Worm (Caenorhabditis elegans): Measurements from ENCODE around the gene ZC250.2.

DNA sequence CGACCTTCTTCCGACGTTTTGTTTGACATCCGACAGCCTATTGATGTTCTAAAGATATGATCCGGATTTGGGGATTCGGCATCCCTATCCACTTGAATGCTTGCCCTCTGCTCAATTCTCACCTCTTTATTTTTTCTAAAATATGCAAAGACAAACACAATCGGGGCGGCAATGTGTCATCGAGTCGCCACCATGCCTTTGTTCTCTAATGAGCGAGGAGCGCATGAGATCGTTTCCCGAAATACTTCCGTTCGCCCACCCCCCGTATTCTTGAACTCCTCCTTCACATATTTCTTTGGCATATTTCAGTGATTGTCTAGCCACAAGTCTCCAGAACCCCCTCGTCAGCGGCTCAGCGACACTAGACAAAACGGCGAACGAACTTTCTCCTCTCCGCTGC, 7.2 kb downstream of the ZC250.2 start, which contains the start of gene cyn-17:
- TF ChIP-seq snpc-4 (tag; optimal IDR thresholded peaks at IDR 0.05) (no peak), ztf-4 (tag; optimal IDR thresholded peaks at IDR 0.05) (no peak), nhr-237 (tag; optimal IDR thresholded peaks at IDR 0.05) (no peak), elt-3 (tag; optimal IDR thresholded peaks at IDR 0.05) (no peak), C34F6.9 (tag; optimal IDR thresholded peaks at IDR 0.05) (no peak), egl-27 (tag; optimal IDR thresholded peaks at IDR 0.05) (no peak), dmd-4 (tag; optimal IDR thresholded peaks at IDR 0.05) (no peak), ceh-82 (tag; optimal IDR thresholded peaks at IDR 0.05) (no peak), R02D3.7 (tag; optimal IDR thresholded peaks at IDR 0.05) (no peak), blmp-1 (tag; optimal IDR thresholded peaks at IDR 0.05; ENCODE audit: insufficient read depth) (no peak), gmeb-1 (tag; optimal IDR thresholded peaks at IDR 0.05) (no peak), unc-62 (GFP tag; optimal IDR thresholded peaks at IDR 0.05) (no peak), nhr-11 (tag; optimal IDR thresholded peaks at IDR 0.05) (no peak), nhr-12 (tag; optimal IDR thresholded peaks at IDR 0.05) (no peak)
